Worm (Caenorhabditis elegans) whole organism, late embryonic: Measurements from ENCODE around the gene glr-4.

ENCODE experiments used
- C08G9.2 ChIP-seq: sonication (generic microtip); optimal IDR thresholded peaks from 2 replicates; lab custom pipeline; 2016; ENCODE audit warnings: mild to moderate bottlenecking, missing genetic modification characterization, moderate library complexity, missing compliant biosample characterization
- C38D4.7 ChIP-seq: fragments of 200-800 bp; sonication (Bioruptor generic); optimal IDR thresholded peaks from 2 replicates; lab custom pipeline; 2018; ENCODE audit warnings: mild to moderate bottlenecking, missing genetic modification characterization, moderate library complexity, missing compliant biosample characterization
- K02D7.2 ChIP-seq: sonication (generic microtip); optimal IDR thresholded peaks from 2 replicates; lab custom pipeline; 2017; ENCODE audit warnings: mild to moderate bottlenecking, missing genetic modification characterization, missing compliant biosample characterization
- K09A11.1 ChIP-seq: sonication (generic microtip); optimal IDR thresholded peaks from 2 replicates; lab custom pipeline; 2017; ENCODE audit warnings: antibody characterized with exemption, mild to moderate bottlenecking, missing genetic modification characterization, missing compliant biosample characterization; ENCODE audit not compliant: insufficient read depth
- T23F11.4 ChIP-seq: fragments of 200-800 bp; sonication (Bioruptor generic); optimal IDR thresholded peaks from 2 replicates; lab custom pipeline; 2018; ENCODE audit warnings: mild to moderate bottlenecking, missing genetic modification characterization, missing compliant biosample characterization
- ama-1 ChIP-seq: fragments of 150-350 bp; optimal IDR thresholded peaks from 2 replicates; lab custom pipeline; 2014
- ceh-2 ChIP-seq: sonication (generic microtip); optimal IDR thresholded peaks from 2 replicates; lab custom pipeline; 2016; ENCODE audit warnings: missing genotype, missing genetic modification characterization, missing compliant biosample characterization
- ceh-22 ChIP-seq: sonication (generic microtip); optimal IDR thresholded peaks from 2 replicates; lab custom pipeline; 2017; ENCODE audit warnings: missing biosample characterization, missing genetic modification characterization
- ceh-30 ChIP-seq: fragments of 150-350 bp; optimal IDR thresholded peaks from 2 replicates; lab custom pipeline; 2014; ENCODE audit warnings: missing biosample characterization, missing genetic modification characterization
- ceh-45 ChIP-seq: fragments of 200-800 bp; sonication (Bioruptor generic); IDR thresholded peaks from 2 replicates; pipeline ENCODE4 v1.3.6; 2022; ENCODE audit warnings: missing genetic modification reagents, missing genetic modification characterization, missing compliant biosample characterization
- ceh-48 ChIP-seq: sonication (generic microtip); optimal IDR thresholded peaks from 2 replicates; lab custom pipeline; 2016; ENCODE audit warnings: missing genetic modification characterization, inconsistent platforms, missing compliant biosample characterization
- ceh-6 ChIP-seq: fragments of 200-800 bp; sonication (Bioruptor generic); optimal IDR thresholded peaks from 2 replicates; lab custom pipeline; 2018; ENCODE audit warnings: mild to moderate bottlenecking, missing genetic modification characterization, missing compliant biosample characterization
- ceh-9 ChIP-seq: sonication (generic microtip); optimal IDR thresholded peaks from 2 replicates; lab custom pipeline; 2016; ENCODE audit warnings: mild to moderate bottlenecking, missing genetic modification characterization, inconsistent platforms, missing compliant biosample characterization
- che-1 ChIP-seq: sonication (generic microtip); optimal IDR thresholded peaks from 2 replicates; lab custom pipeline; 2016; ENCODE audit warnings: mild to moderate bottlenecking, missing genetic modification characterization, missing compliant biosample characterization
- dmd-4 ChIP-seq: sonication (generic microtip); optimal IDR thresholded peaks from 2 replicates; lab custom pipeline; 2016; ENCODE audit warnings: borderline replicate concordance, missing genetic modification characterization, missing compliant biosample characterization
- dve-1 ChIP-seq: sonication (generic microtip); optimal IDR thresholded peaks from 2 replicates; lab custom pipeline; 2017; ENCODE audit warnings: antibody characterized with exemption, mild to moderate bottlenecking, missing genetic modification characterization, missing compliant biosample characterization
- elt-2 ChIP-seq: sonication (generic microtip); optimal IDR thresholded peaks from 2 replicates; lab custom pipeline; 2016; ENCODE audit warnings: missing genetic modification reagents, missing genetic modification characterization, missing compliant biosample characterization
- ets-4 ChIP-seq: sonication (generic microtip); optimal IDR thresholded peaks from 2 replicates; lab custom pipeline; 2016; ENCODE audit warnings: missing genetic modification characterization, missing compliant biosample characterization
- fax-1 ChIP-seq: sonication (generic microtip); optimal IDR thresholded peaks from 2 replicates; lab custom pipeline; 2016; ENCODE audit warnings: missing genotype, missing genetic modification characterization, missing compliant biosample characterization
- fkh-10 ChIP-seq: fragments of 150-350 bp; optimal IDR thresholded peaks from 2 replicates; lab custom pipeline; 2014; ENCODE audit warnings: missing biosample characterization, missing genetic modification reagents, missing genetic modification characterization
- fkh-6 ChIP-seq: sonication (generic microtip); optimal IDR thresholded peaks from 2 replicates; lab custom pipeline; 2016; ENCODE audit warnings: missing genetic modification characterization, missing compliant biosample characterization
- gmeb-2 ChIP-seq: sonication (generic microtip); optimal IDR thresholded peaks from 2 replicates; lab custom pipeline; 2016; ENCODE audit warnings: missing genetic modification characterization, inconsistent platforms, missing compliant biosample characterization
- hlh-15 ChIP-seq: sonication (generic microtip); optimal IDR thresholded peaks from 2 replicates; lab custom pipeline; 2016; ENCODE audit warnings: missing genetic modification characterization, missing compliant biosample characterization
- hlh-30 ChIP-seq: sonication (generic microtip); optimal IDR thresholded peaks from 2 replicates; lab custom pipeline; 2017; ENCODE audit warnings: antibody characterized with exemption, missing genetic modification characterization, missing compliant biosample characterization; ENCODE audit not compliant: insufficient read depth
- hlh-6 ChIP-seq: sonication (generic microtip); optimal IDR thresholded peaks from 2 replicates; lab custom pipeline; 2016; ENCODE audit warnings: missing genotype, missing genetic modification characterization, missing compliant biosample characterization
- lim-6 ChIP-seq: sonication (generic microtip); optimal IDR thresholded peaks from 2 replicates; lab custom pipeline; 2016; ENCODE audit warnings: missing genetic modification characterization, missing compliant biosample characterization
- lin-11 ChIP-seq: fragments of 200-800 bp; sonication (Bioruptor generic); optimal IDR thresholded peaks from 2 replicates; lab custom pipeline; 2018; ENCODE audit warnings: mild to moderate bottlenecking, missing genetic modification characterization, missing compliant biosample characterization
- mec-3 ChIP-seq: sonication (generic microtip); optimal IDR thresholded peaks from 2 replicates; lab custom pipeline; 2016; ENCODE audit warnings: borderline replicate concordance, missing genetic modification characterization, missing compliant biosample characterization
- nfya-1 ChIP-seq: sonication (generic microtip); optimal IDR thresholded peaks from 2 replicates; lab custom pipeline; 2017; ENCODE audit warnings: missing genetic modification characterization, mild to moderate bottlenecking, missing compliant biosample characterization, antibody characterized with exemption, moderate library complexity
- nhr-232 ChIP-seq: sonication (generic microtip); optimal IDR thresholded peaks from 2 replicates; lab custom pipeline; 2016; ENCODE audit warnings: missing genetic modification characterization, missing compliant biosample characterization
- npax-4 ChIP-seq: sonication (generic microtip); optimal IDR thresholded peaks from 2 replicates; lab custom pipeline; 2016; ENCODE audit warnings: missing genetic modification characterization, missing compliant biosample characterization
- odd-2 ChIP-seq: sonication (generic microtip); optimal IDR thresholded peaks from 2 replicates; lab custom pipeline; 2017; ENCODE audit warnings: antibody characterized with exemption, mild to moderate bottlenecking, missing genetic modification characterization, missing compliant biosample characterization
- pat-9 ChIP-seq: fragments of 200-800 bp; sonication (Bioruptor generic); optimal IDR thresholded peaks from 2 replicates; lab custom pipeline; 2018; ENCODE audit warnings: mild to moderate bottlenecking, missing genetic modification characterization, moderate library complexity, missing compliant biosample characterization
- pax-1 ChIP-seq: fragments of 150-350 bp; optimal IDR thresholded peaks from 2 replicates; lab custom pipeline; 2014; ENCODE audit warnings: missing biosample characterization, missing genetic modification characterization
- pha-2 ChIP-seq: sonication (generic microtip); optimal IDR thresholded peaks from 2 replicates; lab custom pipeline; 2017; ENCODE audit warnings: mild to moderate bottlenecking, missing genetic modification characterization, missing compliant biosample characterization
- pha-4 ChIP-seq: fragments of 150-350 bp; optimal IDR thresholded peaks from 2 replicates; lab custom pipeline; 2018; ENCODE audit warnings: missing biosample characterization, missing genetic modification reagents, missing genetic modification characterization
- pros-1 ChIP-seq: fragments of 150-350 bp; optimal IDR thresholded peaks from 2 replicates; lab custom pipeline; 2014; ENCODE audit warnings: missing biosample characterization, missing genetic modification reagents, missing genetic modification characterization
- ref-2 ChIP-seq: sonication (generic microtip); optimal IDR thresholded peaks from 2 replicates; lab custom pipeline; 2016; ENCODE audit warnings: missing genetic modification characterization, missing compliant biosample characterization
- rnt-1 ChIP-seq: sonication (generic microtip); optimal IDR thresholded peaks from 2 replicates; lab custom pipeline; 2016; ENCODE audit warnings: missing genetic modification characterization, missing compliant biosample characterization
- sox-2 ChIP-seq: fragments of 200-800 bp; sonication (Bioruptor generic); IDR thresholded peaks from 2 replicates; pipeline ENCODE4 v1.3.6; 2022; ENCODE audit warnings: missing genetic modification reagents, missing genetic modification characterization, missing compliant biosample characterization
- syd-9 ChIP-seq: sonication (generic microtip); optimal IDR thresholded peaks from 2 replicates; lab custom pipeline; 2016; ENCODE audit warnings: mild to moderate bottlenecking, missing genetic modification characterization, moderate library complexity, missing compliant biosample characterization
- tbx-2 ChIP-seq: sonication (generic microtip); optimal IDR thresholded peaks from 2 replicates; lab custom pipeline; 2016; ENCODE audit warnings: missing genetic modification characterization, missing compliant biosample characterization
- ttx-3 ChIP-seq: sonication (generic microtip); optimal IDR thresholded peaks from 2 replicates; lab custom pipeline; 2016; ENCODE audit warnings: missing genetic modification reagents, missing genetic modification characterization, missing compliant biosample characterization
- unc-3 ChIP-seq, 2 experiments: fragments of 200-800 bp in 1 of 2; sonication (Bioruptor generic) in 1 of 2; sonication (generic microtip) in 1 of 2; conservative IDR thresholded peaks in 1 of 2; optimal IDR thresholded peaks in 1 of 2; 2 replicates each; pipeline versions ENCODE4 v1.3.6 to Lab custom; 2016 to 2022; ENCODE audit warnings: missing compliant biosample characterization in 2 of 2, missing genetic modification characterization in 2 of 2, missing genetic modification reagents in 1 of 2
- unc-42 ChIP-seq: sonication (generic microtip); optimal IDR thresholded peaks from 2 replicates; lab custom pipeline; 2016; ENCODE audit warnings: missing genotype, missing genetic modification characterization, missing compliant biosample characterization
- unc-86 ChIP-seq: sonication (generic microtip); optimal IDR thresholded peaks from 2 replicates; lab custom pipeline; 2016; ENCODE audit warnings: missing genetic modification characterization, missing compliant biosample characterization
- zip-5 ChIP-seq: sonication (generic microtip); optimal IDR thresholded peaks from 2 replicates; lab custom pipeline; 2016; ENCODE audit warnings: missing genetic modification characterization, missing compliant biosample characterization

Gene glr-4

DNA sequence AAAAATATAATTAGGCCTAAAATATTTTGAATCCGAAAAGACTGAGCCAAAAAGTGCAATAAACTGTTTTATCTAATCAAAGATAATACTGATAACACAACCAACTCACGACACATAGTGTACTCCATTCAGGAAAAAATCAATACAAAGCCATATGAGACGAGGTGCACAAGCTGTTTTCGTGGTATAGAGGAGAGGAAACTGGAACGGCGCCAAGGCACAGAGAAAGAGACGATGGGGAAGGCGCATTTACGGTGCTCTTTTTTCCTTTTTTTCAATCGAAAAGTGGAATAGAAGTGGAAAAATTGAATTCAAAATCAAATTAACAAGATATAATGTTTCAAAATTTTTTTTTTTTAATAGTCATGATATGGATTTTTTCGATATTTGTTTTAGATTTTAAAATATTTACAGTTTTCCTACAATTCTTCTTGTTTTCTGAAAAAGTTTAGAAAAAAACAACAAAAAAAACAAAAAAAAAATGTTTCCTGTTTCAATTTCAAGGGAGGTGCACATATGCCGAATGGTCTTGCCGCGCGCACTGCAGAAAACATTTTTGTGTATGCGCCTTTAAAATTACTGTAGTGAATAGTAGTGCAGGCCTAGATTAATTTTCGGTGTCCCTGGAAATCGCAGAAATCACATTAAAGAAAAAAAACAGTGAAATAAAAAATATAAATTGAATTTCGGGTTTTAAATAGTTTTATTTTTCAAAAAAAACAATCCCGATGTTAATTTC lies 35.6 kb downstream of the glr-4 start, which contains the start of gene B0228.7:
Gene B0228.7 (minus strand): TSS at position 627 of the 739 bp plus-strand sequence.
- TF ChIP-seq K09A11.1 (no peak), unc-3 (GFP tag; conservative IDR thresholded peaks at IDR 0.05; lab: Robert Waterston, UW) (no peak), unc-3 (tag; optimal IDR thresholded peaks at IDR 0.05; lab: Kevin White, UChicago) (no peak), ama-1 (no peak), elt-2 (tag; lab: Kevin White, UChicago) (peak; percentile 48), hlh-30 (no peak)

DNA sequence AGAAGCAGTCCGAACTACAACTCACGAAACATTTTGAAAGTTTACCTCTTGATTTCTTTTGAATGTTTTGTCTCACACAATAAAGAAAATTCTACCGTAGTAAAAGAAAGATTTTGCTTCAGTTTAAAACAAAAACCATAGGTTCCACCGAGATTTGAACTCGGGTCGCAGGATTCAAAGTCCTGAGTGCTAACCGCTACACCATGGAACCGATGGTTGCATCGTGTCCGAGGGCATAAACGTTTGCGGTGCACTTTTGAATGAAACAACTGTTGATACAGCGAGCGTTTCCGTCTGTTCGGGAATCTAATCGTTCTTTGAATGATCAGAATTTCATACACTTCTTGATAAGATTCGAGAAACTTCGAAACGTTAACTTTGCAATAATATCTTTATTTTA lies 37.3 kb downstream of the glr-4 start:
- TF ChIP-seq unc-86 (tag; lab: Kevin White, UChicago) (no peak), odd-2 (tag; lab: Kevin White, UChicago) (no peak), T23F11.4 (no peak), K02D7.2 (no peak), C08G9.2 (tag; lab: Kevin White, UChicago) (no peak), syd-9 (tag; lab: Kevin White, UChicago) (no peak), nfya-1 (peak; percentile 17), gmeb-2 (tag; lab: Kevin White, UChicago) (no peak), fkh-6 (tag; lab: Kevin White, UChicago) (no peak), elt-2 (tag; lab: Kevin White, UChicago) (peak; percentile 53), rnt-1 (tag; lab: Kevin White, UChicago) (no peak), C38D4.7 (GFP tag; lab: Kevin White, UChicago) (peak; percentile 22), sox-2 (no peak), pat-9 (tag; lab: Kevin White, UChicago) (no peak), ama-1 (no peak), che-1 (peak; percentile 45), unc-3 (GFP tag; conservative IDR thresholded peaks at IDR 0.05; lab: Robert Waterston, UW) (no peak), unc-3 (tag; optimal IDR thresholded peaks at IDR 0.05; lab: Kevin White, UChicago) (no peak), unc-42 (tag; lab: Kevin White, UChicago) (no peak), nhr-232 (no peak), fax-1 (tag; lab: Kevin White, UChicago) (no peak), ref-2 (tag; lab: Kevin White, UChicago) (peak; percentile 8), ceh-45 (GFP tag; lab: Robert Waterston, UW) (no peak), dve-1 (tag; lab: Kevin White, UChicago) (peak; percentile 46), dmd-4 (no peak), ets-4 (no peak), ceh-6 (GFP tag; lab: Kevin White, UChicago) (peak; percentile 2), ceh-22 (tag; lab: Kevin White, UChicago) (no peak), ttx-3 (no peak)

DNA sequence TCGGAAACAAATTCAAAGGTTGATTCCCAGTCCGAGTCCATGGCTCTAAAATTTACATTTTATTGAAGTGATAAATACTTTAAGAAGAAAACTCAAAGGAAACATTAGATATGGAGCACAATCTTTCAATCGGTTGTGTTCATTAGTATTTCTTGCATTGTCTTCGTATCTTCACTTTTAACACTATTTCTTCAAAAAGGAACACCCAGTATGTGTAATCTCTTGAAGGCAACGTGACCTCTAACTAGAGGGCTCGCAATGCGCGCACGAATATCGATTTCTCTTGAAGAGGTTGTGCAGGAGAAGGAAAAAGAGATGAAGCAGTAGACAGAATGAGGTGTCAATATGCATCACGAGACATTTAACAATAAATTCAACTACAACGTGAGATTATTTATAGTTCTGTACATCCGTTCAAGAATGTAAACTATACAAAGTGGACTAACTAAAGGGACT lies 39.0 kb downstream of the glr-4 start, which contains the start of the genes B0228.6 and B0228.1:
Gene B0228.6 (minus strand): TSS at position 51 of the 456 bp plus-strand sequence.
Gene B0228.1 (plus strand): TSS at position 228 of the 456 bp plus-strand sequence.
- no peak for TF ChIP-seq npax-4 (tag; lab: Kevin White, UChicago)
- TF ChIP-seq ceh-2 (tag; lab: Kevin White, UChicago): no peak
- peak; percentile 27 for TF ChIP-seq unc-42 (tag; lab: Kevin White, UChicago)
- no peak for TF ChIP-seq lim-6 (tag; lab: Kevin White, UChicago)
- TF ChIP-seq che-1: no peak
- peak; percentile 76 for TF ChIP-seq hlh-30
- peak; percentile 96 for TF ChIP-seq ceh-48 (tag; lab: Kevin White, UChicago)
- no peak for TF ChIP-seq fax-1 (tag; lab: Kevin White, UChicago)
- no peak for TF ChIP-seq fkh-10 (GFP tag; lab: Kevin White, UChicago)
- TF ChIP-seq tbx-2 (tag; lab: Kevin White, UChicago): peak; percentile 24
- no peak for TF ChIP-seq pha-2 (tag; lab: Kevin White, UChicago)
- TF ChIP-seq hlh-6: no peak
- no peak for TF ChIP-seq syd-9 (tag; lab: Kevin White, UChicago)
- TF ChIP-seq ets-4: no peak
- no peak for TF ChIP-seq K02D7.2
- TF ChIP-seq ttx-3: no peak
- no peak for TF ChIP-seq pros-1 (tag; lab: Kevin White, UChicago)
- no peak for TF ChIP-seq zip-5 (tag; lab: Kevin White, UChicago)
- TF ChIP-seq ceh-9 (tag; lab: Kevin White, UChicago): no peak
- TF ChIP-seq lin-11: no peak
- peak; percentile 26 for TF ChIP-seq nfya-1
- TF ChIP-seq elt-2 (tag; lab: Kevin White, UChicago): no peak
- TF ChIP-seq hlh-15 (tag; lab: Kevin White, UChicago): no peak
- no peak for TF ChIP-seq pax-1 (tag; lab: Kevin White, UChicago)
- no peak for TF ChIP-seq gmeb-2 (tag; lab: Kevin White, UChicago)
- no peak for TF ChIP-seq ceh-30
- no peak for TF ChIP-seq mec-3 (tag; lab: Kevin White, UChicago)
- TF ChIP-seq pha-4: no peak
